Worm (Caenorhabditis elegans): ENCODE data around the gene K01A6.7.

The K01A6.7 gene

ce11 chrIV:11738092-11738617 is at the start of gene K01A6.7:
TSS of gene K01A6.7 (minus strand) at chrIV:11738567.
- TF ChIP-seq ceh-82 (tag; optimal IDR thresholded peaks at IDR 0.05) (no peak), Y116A8C.19 (tag; optimal IDR thresholded peaks at IDR 0.05; ENCODE audit: borderline replicate concordance) (no peak), ceh-63 (GFP tag; optimal IDR thresholded peaks at IDR 0.05) (no peak), tbx-2 (tag; optimal IDR thresholded peaks at IDR 0.05) (no peak), mdl-1 (tag; optimal IDR thresholded peaks at IDR 0.05) (no peak), fos-1 (tag; optimal IDR thresholded peaks at IDR 0.05) (no peak), nhr-76 (tag; optimal IDR thresholded peaks at IDR 0.05) (no peak)

ce11 chrIV:11787793-11788192 is 49.4 kb upstream of the K01A6.7 start:
- TF ChIP-seq dsc-1 (tag; optimal IDR thresholded peaks at IDR 0.05), result peak; percentile 66
- TF ChIP-seq rnt-1 (tag; optimal IDR thresholded peaks at IDR 0.05), result no peak
- no peak for TF ChIP-seq ztf-11 (tag; optimal IDR thresholded peaks at IDR 0.05)
- no peak for TF ChIP-seq elt-2 (tag; optimal IDR thresholded peaks at IDR 0.05)
- no peak for TF ChIP-seq nhr-76 (tag; optimal IDR thresholded peaks at IDR 0.05)
- no peak for TF ChIP-seq tbx-2 (tag; optimal IDR thresholded peaks at IDR 0.05)
- TF ChIP-seq mef-2 (tag; optimal IDR thresholded peaks at IDR 0.05), result no peak
- TF ChIP-seq nhr-237 (tag; optimal IDR thresholded peaks at IDR 0.05), result no peak

- TF ChIP-seq fkh-10 (GFP tag; optimal IDR thresholded peaks at IDR 0.05), result peak; percentile 76
- peak; percentile 90 for TF ChIP-seq fkh-4 (tag; optimal IDR thresholded peaks at IDR 0.05; ENCODE audit: borderline replicate concordance)
- TF ChIP-seq egl-13 (tag; optimal IDR thresholded peaks at IDR 0.05), result peak; percentile 16
- TF ChIP-seq unc-86 (tag; optimal IDR thresholded peaks at IDR 0.05), result peak; percentile 46
- TF ChIP-seq dsc-1 (tag; optimal IDR thresholded peaks at IDR 0.05), result peak; percentile 98
- no peak for TF ChIP-seq nhr-12 (tag; optimal IDR thresholded peaks at IDR 0.05)
- TF ChIP-seq unc-62 (GFP tag; optimal IDR thresholded peaks at IDR 0.05), result no peak
- no peak for TF ChIP-seq efl-1 (optimal IDR thresholded peaks at IDR 0.05)
- TF ChIP-seq efl-1 (GFP tag; optimal IDR thresholded peaks at IDR 0.05 in 1 of 2), result no peak
- TF ChIP-seq ztf-11 (tag; optimal IDR thresholded peaks at IDR 0.05), result no peak
- TF ChIP-seq efl-3 (GFP tag; optimal IDR thresholded peaks at IDR 0.05), result no peak
- no peak for TF ChIP-seq hpl-2 (GFP tag; optimal IDR thresholded peaks at IDR 0.05)
- TF ChIP-seq ces-1 (GFP tag; optimal IDR thresholded peaks at IDR 0.05), result peak; percentile 11
- TF ChIP-seq sox-4 (tag; optimal IDR thresholded peaks at IDR 0.05), result no peak
- TF ChIP-seq ceh-90 (tag; optimal IDR thresholded peaks at IDR 0.05), result no peak
- no peak for TF ChIP-seq aly-2 (tag; optimal IDR thresholded peaks at IDR 0.05)
- no peak for TF ChIP-seq Y116A8C.19 (tag; optimal IDR thresholded peaks at IDR 0.05; ENCODE audit: borderline replicate concordance)
- TF ChIP-seq nhr-28 (tag; optimal IDR thresholded peaks at IDR 0.05), result no peak
- TF ChIP-seq nhr-237 (tag; optimal IDR thresholded peaks at IDR 0.05), result no peak
- peak; percentile 58 for TF ChIP-seq lin-14 (GFP tag; optimal IDR thresholded peaks at IDR 0.05)
Measured at ce11 chrIV:11785064-11785840, 46.9 kb upstream of the K01A6.7 start.

- TF ChIP-seq skn-1 (tag; optimal IDR thresholded peaks at IDR 0.05), result no peak
- TF ChIP-seq lin-14 (GFP tag; optimal IDR thresholded peaks at IDR 0.05), result peak; percentile 31
- TF ChIP-seq ama-1 (optimal IDR thresholded peaks at IDR 0.05), result no peak
- TF ChIP-seq dpl-1 (GFP tag; optimal IDR thresholded peaks at IDR 0.05), result no peak
- TF ChIP-seq mep-1 (tag; optimal IDR thresholded peaks at IDR 0.05), result no peak
- no peak for TF ChIP-seq pqm-1 (tag; optimal IDR thresholded peaks at IDR 0.05)
- TF ChIP-seq hpl-2 (GFP tag; optimal IDR thresholded peaks at IDR 0.05), result no peak
- TF ChIP-seq swsn-7 (tag; optimal IDR thresholded peaks at IDR 0.05), result no peak
- no peak for TF ChIP-seq nhr-237 (tag; optimal IDR thresholded peaks at IDR 0.05)
- no peak for TF ChIP-seq tbx-2 (tag; optimal IDR thresholded peaks at IDR 0.05)
- TF ChIP-seq sup-37 (GFP tag; optimal IDR thresholded peaks at IDR 0.05), result no peak
- TF ChIP-seq efl-3 (GFP tag; optimal IDR thresholded peaks at IDR 0.05), result no peak
- no peak for TF ChIP-seq jun-1 (tag; optimal IDR thresholded peaks at IDR 0.05)
- TF ChIP-seq ceh-8 (GFP tag; optimal IDR thresholded peaks at IDR 0.05), result peak; percentile 26
- TF ChIP-seq nhr-84 (tag; optimal IDR thresholded peaks at IDR 0.05), result no peak
- TF ChIP-seq ceh-90 (tag; optimal IDR thresholded peaks at IDR 0.05), result no peak
- TF ChIP-seq blmp-1 (tag; optimal IDR thresholded peaks at IDR 0.05), result no peak
- no peak for TF ChIP-seq aha-1 (tag; optimal IDR thresholded peaks at IDR 0.05)
- TF ChIP-seq C16A3.4 (tag; optimal IDR thresholded peaks at IDR 0.05), result no peak
- peak; percentile 82 for TF ChIP-seq dsc-1 (tag; optimal IDR thresholded peaks at IDR 0.05)
Measured at ce11 chrIV:11782846-11783245, 44.5 kb upstream of the K01A6.7 start.

All from whole organism, L1 larva.